Worm (Caenorhabditis elegans): ENCODE results near the gene str-135.

DNA sequence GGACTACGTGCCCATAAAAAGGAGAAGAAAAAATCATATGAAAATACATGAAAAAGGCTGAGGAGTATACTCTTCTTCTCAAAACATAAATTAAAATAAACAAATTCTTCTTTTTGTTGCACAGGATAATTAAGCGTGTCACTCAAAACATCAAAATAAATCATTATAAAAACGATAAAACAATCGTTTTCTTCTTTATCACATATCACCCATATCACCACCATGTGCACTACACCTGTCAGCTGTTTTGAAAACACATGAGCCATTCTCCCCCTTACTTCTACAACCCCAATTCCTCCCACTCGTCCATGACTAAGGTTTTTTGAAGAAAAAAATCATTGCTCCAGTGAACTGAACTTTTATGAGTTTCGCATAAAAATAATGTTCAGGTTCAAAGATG, 28.1 kb downstream of the str-135 start:
- TF ChIP-seq snpc-4 (tag; optimal IDR thresholded peaks at IDR 0.05) (no peak), mdt-29 (GFP tag; IDR thresholded peaks at IDR 0.05) (no peak), nhr-10 (tag; optimal IDR thresholded peaks at IDR 0.05) (no peak), nhr-77 (tag; optimal IDR thresholded peaks at IDR 0.05) (no peak), nhr-48 (tag; optimal IDR thresholded peaks at IDR 0.05) (no peak), unc-39 (tag; optimal IDR thresholded peaks at IDR 0.05) (no peak), jun-1 (tag; optimal IDR thresholded peaks at IDR 0.05) (no peak)

All from whole organism, L4 larva.